Worm (Caenorhabditis elegans) whole organism, L2 larva: Measurements from ENCODE around the gene Y47D7A.6.
A peak's percentile ranks its signal among the peaks of the same experiment; 100 is the strongest.

Experiments used
- C34F6.9 ChIP-seq: fragments of 150-350 bp; optimal IDR thresholded peaks from 2 replicates; lab custom pipeline; 2014; ENCODE audit warnings: missing biosample characterization, missing genetic modification characterization
- F13H6.1 ChIP-seq: sonication (generic microtip); optimal IDR thresholded peaks from 2 replicates; lab custom pipeline; 2016; ENCODE audit warnings: missing genetic modification characterization, missing compliant biosample characterization
- R02D3.7 ChIP-seq: fragments of 150-350 bp; optimal IDR thresholded peaks from 2 replicates; lab custom pipeline; 2014; ENCODE audit warnings: missing biosample characterization, missing genetic modification characterization
- Y55F3AM.14 ChIP-seq: fragments of 200-800 bp; sonication (Bioruptor generic); optimal IDR thresholded peaks from 2 replicates; lab custom pipeline; 2018; ENCODE audit warnings: mild to moderate bottlenecking, missing genetic modification characterization, missing compliant biosample characterization
- ZK546.5 ChIP-seq: sonication (generic microtip); optimal IDR thresholded peaks from 2 replicates; lab custom pipeline; 2017; ENCODE audit warnings: missing biosample characterization, missing genetic modification characterization
- alr-1 ChIP-seq: fragments of 150-350 bp; optimal IDR thresholded peaks from 2 replicates; lab custom pipeline; 2014; ENCODE audit warnings: missing biosample characterization, missing genetic modification characterization
- aly-2 ChIP-seq: fragments of 150-350 bp; optimal IDR thresholded peaks from 2 replicates; lab custom pipeline; 2014; ENCODE audit warnings: missing biosample characterization, missing genetic modification characterization
- ama-1 ChIP-seq: fragments of 150-350 bp; optimal IDR thresholded peaks from 2 replicates; lab custom pipeline; 2018; ENCODE audit warnings: inconsistent platforms
- blmp-1 ChIP-seq: sonication (generic microtip); optimal IDR thresholded peaks from 2 replicates; lab custom pipeline; 2017; ENCODE audit warnings: missing genetic modification characterization, mild to moderate bottlenecking, missing compliant biosample characterization, antibody characterized with exemption, moderate library complexity; ENCODE audit not compliant: insufficient read depth
- ceh-16 ChIP-seq: fragments of 150-350 bp; optimal IDR thresholded peaks from 2 replicates; lab custom pipeline; 2014; ENCODE audit warnings: missing biosample characterization, missing genetic modification characterization
- ceh-82 ChIP-seq: fragments of 150-350 bp; optimal IDR thresholded peaks from 2 replicates; lab custom pipeline; 2014; ENCODE audit warnings: missing biosample characterization, missing genetic modification characterization
- crh-2 ChIP-seq: sonication (generic microtip); optimal IDR thresholded peaks from 2 replicates; lab custom pipeline; 2017; ENCODE audit warnings: missing biosample characterization, missing genetic modification characterization
- dmd-4 ChIP-seq: sonication (generic microtip); optimal IDR thresholded peaks from 2 replicates; lab custom pipeline; 2017; ENCODE audit warnings: missing biosample characterization, missing genetic modification characterization
- egl-27 ChIP-seq: sonication (generic microtip); optimal IDR thresholded peaks from 3 replicates; lab custom pipeline; 2017; ENCODE audit warnings: missing biosample characterization, missing genetic modification reagents, missing genetic modification characterization
- elt-1 ChIP-seq: fragments of 150-350 bp; optimal IDR thresholded peaks from 2 replicates; lab custom pipeline; 2014; ENCODE audit warnings: missing biosample characterization, missing genetic modification characterization
- elt-3 ChIP-seq: sonication (generic microtip); optimal IDR thresholded peaks from 2 replicates; lab custom pipeline; 2017; ENCODE audit warnings: missing biosample characterization, missing genetic modification characterization
- fos-1 ChIP-seq: fragments of 150-350 bp; optimal IDR thresholded peaks from 2 replicates; lab custom pipeline; 2014; ENCODE audit warnings: missing biosample characterization, missing genetic modification characterization
- gmeb-1 ChIP-seq: fragments of 150-350 bp; optimal IDR thresholded peaks from 2 replicates; lab custom pipeline; 2014; ENCODE audit warnings: missing biosample characterization, missing genetic modification characterization
- lin-11 ChIP-seq: fragments of 150-350 bp; sonication (generic microtip); optimal IDR thresholded peaks from 2 replicates; lab custom pipeline; 2014; ENCODE audit warnings: missing biosample characterization, missing genetic modification characterization, inconsistent platforms, mixed read lengths
- lin-13 ChIP-seq: fragments of 150-350 bp; optimal IDR thresholded peaks from 2 replicates; lab custom pipeline; 2014; ENCODE audit warnings: missing biosample characterization, missing genetic modification reagents, missing genetic modification characterization
- lin-39 ChIP-seq: fragments of 150-350 bp; optimal IDR thresholded peaks from 2 replicates; lab custom pipeline; 2014; ENCODE audit warnings: missing biosample characterization, missing genetic modification reagents, missing genetic modification characterization
- lsy-2 ChIP-seq, 2 experiments: fragments of 150-350 bp in 1 of 2; sonication (generic microtip) in 1 of 2; optimal IDR thresholded peaks; 2 replicates each; lab custom pipeline; 2014 to 2017; ENCODE audit warnings: missing biosample characterization in 2 of 2, missing genetic modification characterization in 2 of 2
- mab-5 ChIP-seq: fragments of 150-350 bp; optimal IDR thresholded peaks from 2 replicates; lab custom pipeline; 2014; ENCODE audit warnings: missing biosample characterization, missing genetic modification characterization
- mbf-1 ChIP-seq: sonication (generic microtip); optimal IDR thresholded peaks from 2 replicates; lab custom pipeline; 2017; ENCODE audit warnings: missing biosample characterization, missing genetic modification characterization
- mdl-1 ChIP-seq, 2 experiments: fragments of 150-350 bp in 1 of 2; sonication (generic microtip) in 1 of 2; optimal IDR thresholded peaks; 2 replicates each; lab custom pipeline; 2017; ENCODE audit warnings: missing biosample characterization in 2 of 2, missing genetic modification characterization in 2 of 2
- nhr-10 ChIP-seq: sonication (generic microtip); optimal IDR thresholded peaks from 2 replicates; lab custom pipeline; 2017; ENCODE audit warnings: missing biosample characterization, missing genetic modification characterization
- nhr-11 ChIP-seq: fragments of 150-350 bp; optimal IDR thresholded peaks from 2 replicates; lab custom pipeline; 2014; ENCODE audit warnings: missing biosample characterization, missing genetic modification characterization
- nhr-12 ChIP-seq: fragments of 150-350 bp; optimal IDR thresholded peaks from 2 replicates; lab custom pipeline; 2014; ENCODE audit warnings: missing biosample characterization, missing genetic modification characterization
- nhr-129 ChIP-seq: fragments of 150-350 bp; optimal IDR thresholded peaks from 2 replicates; lab custom pipeline; 2014; ENCODE audit warnings: missing biosample characterization, missing genetic modification characterization
- nhr-21 ChIP-seq: fragments of 150-350 bp; optimal IDR thresholded peaks from 2 replicates; lab custom pipeline; 2014; ENCODE audit warnings: missing biosample characterization, missing genetic modification characterization
- nhr-23 ChIP-seq: fragments of 150-350 bp; optimal IDR thresholded peaks from 2 replicates; lab custom pipeline; 2014; ENCODE audit warnings: missing biosample characterization, missing genetic modification reagents, missing genetic modification characterization
- nhr-237 ChIP-seq: fragments of 150-350 bp; optimal IDR thresholded peaks from 2 replicates; lab custom pipeline; 2014; ENCODE audit warnings: missing biosample characterization, missing genetic modification characterization
- nhr-25 ChIP-seq: fragments of 150-350 bp; sonication (generic microtip); optimal IDR thresholded peaks from 3 replicates; lab custom pipeline; 2014; ENCODE audit warnings: missing biosample characterization, missing genetic modification characterization
- nhr-6 ChIP-seq: fragments of 150-350 bp; optimal IDR thresholded peaks from 2 replicates; lab custom pipeline; 2014; ENCODE audit warnings: missing biosample characterization, missing genetic modification characterization
- nhr-77 ChIP-seq: fragments of 150-350 bp; optimal IDR thresholded peaks from 2 replicates; lab custom pipeline; 2014; ENCODE audit warnings: missing biosample characterization, missing genetic modification characterization
- peb-1 ChIP-seq: fragments of 150-350 bp; optimal IDR thresholded peaks from 2 replicates; lab custom pipeline; 2014; ENCODE audit warnings: missing biosample characterization, missing genetic modification characterization
- sem-4 ChIP-seq: fragments of 150-350 bp; optimal IDR thresholded peaks from 2 replicates; lab custom pipeline; 2014; ENCODE audit warnings: missing biosample characterization, missing genetic modification reagents, missing genetic modification characterization
- skn-1 ChIP-seq: sonication (generic microtip); optimal IDR thresholded peaks from 2 replicates; lab custom pipeline; 2017; ENCODE audit warnings: missing biosample characterization, missing genetic modification characterization
- sma-3 ChIP-seq: sonication (generic microtip); optimal IDR thresholded peaks from 2 replicates; lab custom pipeline; 2016; ENCODE audit warnings: missing genetic modification reagents, missing genetic modification characterization, missing compliant biosample characterization
- sma-9 ChIP-seq, 2 experiments: fragments of 150-350 bp in 1 of 2; sonication (generic microtip) in 1 of 2; optimal IDR thresholded peaks; 2 replicates each; lab custom pipeline; 2014 to 2016; ENCODE audit warnings: missing genetic modification characterization in 2 of 2, mild to moderate bottlenecking in 1 of 2, missing biosample characterization in 1 of 2, missing compliant biosample characterization in 1 of 2, missing genetic modification reagents in 1 of 2, moderate library complexity in 1 of 2
- snpc-4 ChIP-seq: fragments of 150-350 bp; optimal IDR thresholded peaks from 2 replicates; lab custom pipeline; 2014; ENCODE audit warnings: missing biosample characterization, missing genetic modification characterization
- unc-39 ChIP-seq: fragments of 150-350 bp; optimal IDR thresholded peaks from 2 replicates; lab custom pipeline; 2014; ENCODE audit warnings: missing biosample characterization, missing genetic modification characterization
- unc-55 ChIP-seq: fragments of 150-350 bp; sonication (generic microtip); optimal IDR thresholded peaks from 3 replicates; lab custom pipeline; 2014; ENCODE audit warnings: missing biosample characterization, missing genetic modification reagents, missing genetic modification characterization
- unc-62 ChIP-seq: fragments of 150-350 bp; optimal IDR thresholded peaks from 2 replicates; lab custom pipeline; 2014; ENCODE audit warnings: missing biosample characterization, missing genetic modification reagents, missing genetic modification characterization
- zag-1 ChIP-seq: fragments of 150-350 bp; optimal IDR thresholded peaks from 2 replicates; lab custom pipeline; 2014; ENCODE audit warnings: missing biosample characterization, missing genetic modification characterization
- ztf-1 ChIP-seq: fragments of 200-800 bp; sonication (Bioruptor generic); conservative IDR thresholded peaks from 2 replicates; pipeline ENCODE4 v1.3.6; 2022; ENCODE audit warnings: missing genetic modification characterization, missing compliant biosample characterization
- ztf-11 ChIP-seq: sonication (generic microtip); optimal IDR thresholded peaks from 2 replicates; lab custom pipeline; 2017; ENCODE audit warnings: missing biosample characterization, missing genetic modification characterization
- ztf-4 ChIP-seq: fragments of 150-350 bp; optimal IDR thresholded peaks from 2 replicates; lab custom pipeline; 2014; ENCODE audit warnings: missing biosample characterization, missing genetic modification characterization

Gene Y47D7A.6

ce11 chrV:4371309-4371933 lies 46.6 kb downstream of the Y47D7A.6 start, which contains the start of the genes gmpr-1 and fipp-1:
gmpr-1 (minus strand) TSS chrV:4371383.
fipp-1 (plus strand) TSS chrV:4371807.
- TF ChIP-seq lsy-2 (tag; optimal IDR thresholded peaks at IDR 0.05; lab: Kevin White, UChicago) (peak; percentile 40 to 77), mdl-1 (tag; optimal IDR thresholded peaks at IDR 0.05; lab: Kevin White, UChicago) (no peak), C34F6.9 (tag; lab: Kevin White, UChicago) (peak; percentile 60), sma-3 (GFP tag; lab: Kevin White, UChicago) (peak; percentile 36), nhr-129 (tag; lab: Kevin White, UChicago) (peak; percentile 38), nhr-237 (tag; lab: Kevin White, UChicago) (no peak), fos-1 (tag; lab: Kevin White, UChicago) (no peak), lin-13 (no peak), blmp-1 (tag; lab: Kevin White, UChicago) (no peak), nhr-6 (tag; lab: Kevin White, UChicago) (peak; percentile 27), aly-2 (no peak), egl-27 (tag; lab: Kevin White, UChicago) (peak; percentile 27), alr-1 (tag; lab: Kevin White, UChicago) (no peak), nhr-25 (tag; lab: Kevin White, UChicago) (peak; percentile 57), nhr-23 (tag; lab: Kevin White, UChicago) (no peak), lin-39 (tag; lab: Kevin White, UChicago) (no peak), zag-1 (tag; lab: Kevin White, UChicago) (no peak), unc-62 (GFP tag; lab: Kevin White, UChicago) (no peak), peb-1 (tag; lab: Kevin White, UChicago) (no peak), snpc-4 (tag; lab: Kevin White, UChicago) (no peak), unc-39 (tag; lab: Kevin White, UChicago) (no peak), mbf-1 (tag; lab: Kevin White, UChicago) (no peak), Y55F3AM.14 (no peak), sem-4 (tag; lab: Kevin White, UChicago) (no peak), crh-2 (peak; percentile 65), nhr-12 (tag; lab: Kevin White, UChicago) (no peak), ztf-11 (tag; lab: Kevin White, UChicago) (no peak), ztf-4 (no peak), nhr-77 (tag; lab: Kevin White, UChicago) (no peak), mab-5 (tag; lab: Kevin White, UChicago) (peak; percentile 39), skn-1 (tag; lab: Kevin White, UChicago) (no peak), dmd-4 (no peak), gmeb-1 (tag; lab: Kevin White, UChicago) (peak; percentile 73), R02D3.7 (no peak), ceh-16 (tag; lab: Kevin White, UChicago) (no peak), nhr-10 (tag; lab: Kevin White, UChicago) (no peak), ama-1 (lab: Kevin White, UChicago) (no peak), ceh-82 (tag; lab: Kevin White, UChicago) (no peak), ztf-1 (no peak), nhr-11 (tag; lab: Kevin White, UChicago) (no peak), unc-55 (GFP tag; lab: Kevin White, UChicago) (peak; percentile 79), elt-1 (tag; lab: Kevin White, UChicago) (no peak), elt-3 (tag; lab: Kevin White, UChicago) (no peak), F13H6.1 (peak; percentile 40), sma-9 (GFP tag; optimal IDR thresholded peaks at IDR 0.05; lab: Kevin White, UChicago) (peak; percentile 16), sma-9 (tag; optimal IDR thresholded peaks at IDR 0.05; lab: Kevin White, UChicago) (no peak), ZK546.5 (no peak), lin-11 (no peak), nhr-21 (no peak)
